Fruit fly (Drosophila melanogaster) whole organism, embryonic: Measurements from ENCODE around the gene CG31068.
A peak's percentile ranks its signal among the peaks of the same experiment; 100 is the strongest.

Experiments
- Bteb2 ChIP-seq: fragments of 200-800 bp; sonication (Bioruptor generic); optimal IDR thresholded peaks from 2 replicates; lab custom pipeline; 2016; ENCODE audit warnings: missing biosample characterization, missing genetic modification characterization
- CG10209 ChIP-seq: fragments of 200-800 bp; sonication (Bioruptor generic); optimal IDR thresholded peaks from 3 replicates; lab custom pipeline; 2017; ENCODE audit warnings: missing biosample characterization, mild to moderate bottlenecking, missing genetic modification characterization, missing genetic modification reagents
- CG10274 ChIP-seq: fragments of 200-800 bp; sonication (Bioruptor generic); optimal IDR thresholded peaks from 3 replicates; lab custom pipeline; 2017; ENCODE audit warnings: missing biosample characterization, mild to moderate bottlenecking, missing genetic modification characterization
- CG10959 ChIP-seq: fragments of 200-800 bp; sonication (Bioruptor generic); IDR thresholded peaks from 2 replicates; pipeline ENCODE4 v1.3.6; 2022; ENCODE audit warnings: missing biosample characterization, missing genetic modification characterization
- CG11560 ChIP-seq: fragments of 200-800 bp; sonication (Bioruptor generic); IDR thresholded peaks from 3 replicates; pipeline ENCODE4 v1.3.6; 2022; ENCODE audit warnings: missing biosample characterization, missing genetic modification characterization
- CG11695 ChIP-seq: fragments of 200-800 bp; sonication (Bioruptor generic); IDR thresholded peaks from 3 replicates; pipeline ENCODE4 v1.3.6; 2022; ENCODE audit warnings: missing biosample characterization, missing genetic modification characterization
- CG11723 ChIP-seq: fragments of 200-800 bp; sonication (Bioruptor generic); optimal IDR thresholded peaks from 2 replicates; lab custom pipeline; 2017; ENCODE audit warnings: missing biosample characterization, mild to moderate bottlenecking, missing genetic modification characterization
- CG15269 ChIP-seq: fragments of 200-800 bp; sonication (Bioruptor generic); optimal IDR thresholded peaks from 2 replicates; lab custom pipeline; 2018; ENCODE audit warnings: missing biosample characterization, mild to moderate bottlenecking, missing genetic modification characterization, moderate library complexity
- CG16815 ChIP-seq: fragments of 200-800 bp; sonication (Bioruptor generic); optimal IDR thresholded peaks from 3 replicates; lab custom pipeline; 2017; ENCODE audit warnings: missing biosample characterization, mild to moderate bottlenecking, missing genetic modification characterization
- CG17829 ChIP-seq: fragments of 200-800 bp; optimal IDR thresholded peaks from 2 replicates; lab custom pipeline; 2019; ENCODE audit warnings: missing biosample characterization, mild to moderate bottlenecking, missing genetic modification characterization, moderate library complexity
- CG18011 ChIP-seq: fragments of 200-800 bp; sonication (Bioruptor generic); optimal IDR thresholded peaks from 2 replicates; lab custom pipeline; 2017; ENCODE audit warnings: missing biosample characterization, missing genetic modification characterization, mild to moderate bottlenecking, moderate library complexity, missing genotype
- CG18764 ChIP-seq: fragments of 200-800 bp; sonication (Bioruptor generic); optimal IDR thresholded peaks from 3 replicates; lab custom pipeline; 2016; ENCODE audit warnings: missing biosample characterization, missing genetic modification characterization
- CG31365 ChIP-seq: fragments of 200-800 bp; sonication (Bioruptor generic); optimal IDR thresholded peaks from 2 replicates; lab custom pipeline; 2018; ENCODE audit warnings: missing biosample characterization, mild to moderate bottlenecking, missing genetic modification characterization
- CG3281 ChIP-seq: fragments of 200-800 bp; sonication (Bioruptor generic); optimal IDR thresholded peaks from 3 replicates; lab custom pipeline; 2017; ENCODE audit warnings: missing biosample characterization, mild to moderate bottlenecking, missing genetic modification characterization
- CG4404 ChIP-seq: fragments of 200-800 bp; sonication (Bioruptor generic); IDR thresholded peaks from 2 replicates; pipeline ENCODE4 v1.3.6; 2022; ENCODE audit warnings: missing biosample characterization, missing genetic modification characterization
- CG5180 ChIP-seq: fragments of 200-800 bp; sonication (Bioruptor generic); optimal IDR thresholded peaks from 3 replicates; lab custom pipeline; 2017; ENCODE audit warnings: missing biosample characterization, missing genetic modification characterization, mild to moderate bottlenecking, moderate library complexity, missing genetic modification reagents
- CG6272 ChIP-seq: fragments of 200-800 bp; sonication (Bioruptor generic); IDR thresholded peaks from 2 replicates; pipeline ENCODE4 v1.3.6; 2022; ENCODE audit warnings: missing biosample characterization, missing genetic modification characterization
- CG8281 ChIP-seq: fragments of 200-800 bp; sonication (Bioruptor generic); optimal IDR thresholded peaks from 2 replicates; lab custom pipeline; 2018; ENCODE audit warnings: missing biosample characterization, mild to moderate bottlenecking, missing genetic modification characterization, moderate library complexity
- CG8290 ChIP-seq, 3 experiments: fragments of 200-800 bp; sonication (Bioruptor generic); optimal IDR thresholded peaks; 2 replicates each; lab custom pipeline; 2016 to 2019; ENCODE audit warnings: missing biosample characterization in 3 of 3, missing genetic modification characterization in 3 of 3, mild to moderate bottlenecking in 2 of 3, moderate library complexity in 1 of 3
- CG8478 ChIP-seq: fragments of >200 bp; optimal IDR thresholded peaks from 2 replicates; lab custom pipeline; 2018
- Chrac-16 ChIP-seq: fragments of 200-800 bp; sonication (Bioruptor generic); optimal IDR thresholded peaks from 3 replicates; lab custom pipeline; 2016; ENCODE audit warnings: missing biosample characterization, missing genetic modification characterization
- Dp ChIP-seq: fragments of 200-800 bp; sonication (Bioruptor generic); optimal IDR thresholded peaks from 2 replicates; lab custom pipeline; 2018; ENCODE audit warnings: missing biosample characterization, mild to moderate bottlenecking, missing genetic modification characterization, moderate library complexity
- Eip74EF ChIP-seq, 2 experiments: fragments of 200-800 bp in 1 of 2; fragments of >200 bp in 1 of 2; sonication (Bioruptor generic) in 1 of 2; optimal IDR thresholded peaks; 2 replicates each; lab custom pipeline; 2017 to 2019; ENCODE audit warnings: missing biosample characterization in 2 of 2, missing genetic modification characterization in 2 of 2, mild to moderate bottlenecking in 1 of 2, moderate library complexity in 1 of 2
- GATAe ChIP-seq: fragments of 200-800 bp; sonication (Bioruptor generic); conservative IDR thresholded peaks from 2 replicates; pipeline ENCODE4 v1.3.6; 2022; ENCODE audit warnings: missing biosample characterization, missing genetic modification characterization
- H2.0 ChIP-seq: fragments of 200-800 bp; sonication (Bioruptor generic); IDR thresholded peaks from 2 replicates; pipeline ENCODE4 v1.3.6; 2022; ENCODE audit warnings: missing biosample characterization, missing genetic modification characterization
- HLH4C ChIP-seq: fragments of 200-800 bp; sonication (Bioruptor generic); IDR thresholded peaks from 3 replicates; pipeline ENCODE4 v1.3.6; 2022; ENCODE audit warnings: missing biosample characterization, missing genetic modification characterization; ENCODE audit not compliant: partially characterized antibody
- Hmx ChIP-seq: fragments of 200-800 bp; sonication (Bioruptor generic); optimal IDR thresholded peaks from 2 replicates; lab custom pipeline; 2016; ENCODE audit warnings: missing biosample characterization, missing genetic modification characterization
- Kr ChIP-seq: fragments of 200-800 bp; sonication (Bioruptor generic); optimal IDR thresholded peaks from 2 replicates; lab custom pipeline; 2017; ENCODE audit warnings: missing biosample characterization, mild to moderate bottlenecking, missing genetic modification characterization
- Lhr ChIP-seq: fragments of 200-800 bp; sonication (Bioruptor generic); optimal IDR thresholded peaks from 3 replicates; lab custom pipeline; 2017; ENCODE audit warnings: mild to moderate bottlenecking, missing biosample characterization, missing genetic modification reagents, missing genetic modification characterization
- Pdp1 ChIP-seq, 2 experiments: fragments of 200-800 bp; sonication (Bioruptor generic); optimal IDR thresholded peaks; 3 replicates each; lab custom pipeline; 2016; ENCODE audit warnings: missing biosample characterization in 2 of 2, missing genetic modification characterization in 2 of 2, mild to moderate bottlenecking in 1 of 2, moderate library complexity in 1 of 2
- Sox100B ChIP-seq: fragments of 200-800 bp; sonication (Bioruptor generic); optimal IDR thresholded peaks from 3 replicates; lab custom pipeline; 2018; ENCODE audit warnings: missing biosample characterization, mild to moderate bottlenecking, missing genetic modification characterization
- ara ChIP-seq: fragments of 200-800 bp; sonication (Bioruptor generic); IDR thresholded peaks from 2 replicates; pipeline ENCODE4 v1.3.6; 2022; ENCODE audit warnings: missing biosample characterization, missing genetic modification characterization
- ase ChIP-seq: fragments of 200-800 bp; sonication (Bioruptor generic); IDR thresholded peaks from 3 replicates; pipeline ENCODE4 v1.3.6; 2022; ENCODE audit warnings: missing biosample characterization, missing genetic modification characterization
- az2 ChIP-seq: fragments of 200-800 bp; sonication (Bioruptor generic); optimal IDR thresholded peaks from 3 replicates; lab custom pipeline; 2016; ENCODE audit warnings: missing biosample characterization, missing genetic modification characterization
- btn ChIP-seq: fragments of 200-800 bp; sonication (Bioruptor generic); optimal IDR thresholded peaks from 2 replicates; lab custom pipeline; 2016; ENCODE audit warnings: missing biosample characterization, missing genetic modification characterization
- corto ChIP-seq: fragments of 200-800 bp; sonication (Bioruptor generic); optimal IDR thresholded peaks from 2 replicates; lab custom pipeline; 2016; ENCODE audit warnings: missing biosample characterization, mild to moderate bottlenecking, missing genetic modification characterization, moderate library complexity
- fd96Cb ChIP-seq: fragments of 200-800 bp; sonication (Bioruptor generic); optimal IDR thresholded peaks from 2 replicates; lab custom pipeline; 2018; ENCODE audit warnings: missing biosample characterization, mild to moderate bottlenecking, missing genetic modification characterization, moderate library complexity
- gcm ChIP-seq: fragments of 200-800 bp; sonication (Bioruptor generic); optimal IDR thresholded peaks from 2 replicates; lab custom pipeline; 2019; ENCODE audit warnings: missing biosample characterization, mild to moderate bottlenecking, missing genetic modification characterization, moderate library complexity
- h ChIP-seq: fragments of >200 bp; optimal IDR thresholded peaks from 2 replicates; lab custom pipeline; 2017
- insv ChIP-seq, 2 experiments: fragments of 200-800 bp; sonication (Bioruptor generic); optimal IDR thresholded peaks; 3 replicates each; lab custom pipeline; 2016 to 2018; ENCODE audit warnings: missing biosample characterization in 2 of 2, missing genetic modification characterization in 2 of 2
- kah ChIP-seq: fragments of 200-800 bp; sonication (Bioruptor generic); optimal IDR thresholded peaks from 2 replicates; lab custom pipeline; 2018; ENCODE audit warnings: missing biosample characterization, mild to moderate bottlenecking, missing genetic modification characterization
- kay ChIP-seq: fragments of 200-800 bp; sonication (Bioruptor generic); optimal IDR thresholded peaks from 2 replicates; lab custom pipeline; 2016; ENCODE audit warnings: missing biosample characterization, missing genetic modification characterization
- knrl ChIP-seq: fragments of 200-800 bp; sonication (Bioruptor generic); IDR thresholded peaks from 3 replicates; pipeline ENCODE4 v1.3.6; 2022; ENCODE audit warnings: missing biosample characterization, missing genetic modification characterization; ENCODE audit not compliant: partially characterized antibody
- lmd ChIP-seq: fragments of 200-800 bp; sonication (Bioruptor generic); IDR thresholded peaks from 2 replicates; pipeline ENCODE4 v1.3.6; 2022; ENCODE audit warnings: missing biosample characterization, missing genetic modification characterization
- nerfin-1 ChIP-seq: fragments of 200-800 bp; sonication (Bioruptor generic); optimal IDR thresholded peaks from 3 replicates; lab custom pipeline; 2019; ENCODE audit warnings: missing biosample characterization, mild to moderate bottlenecking, missing genetic modification characterization, moderate library complexity
- peb ChIP-seq: fragments of 200-800 bp; sonication (Bioruptor generic); IDR thresholded peaks from 2 replicates; pipeline ENCODE4 v1.3.6; 2022; ENCODE audit warnings: missing biosample characterization, missing genetic modification characterization
- pros ChIP-seq: fragments of 200-800 bp; sonication (Bioruptor generic); optimal IDR thresholded peaks from 3 replicates; lab custom pipeline; 2019; ENCODE audit warnings: missing biosample characterization, mild to moderate bottlenecking, missing genetic modification characterization, moderate library complexity
- wek ChIP-seq: fragments of 200-800 bp; sonication (Bioruptor generic); optimal IDR thresholded peaks from 3 replicates; lab custom pipeline; 2018; ENCODE audit warnings: missing biosample characterization, mild to moderate bottlenecking, missing genetic modification characterization, moderate library complexity

Gene CG31068

dm6 chr3R:27281022-27281810 lies 47.7 kb downstream of the CG31068 start (continued):
- TF ChIP-seq insv (GFP tag; optimal IDR thresholded peaks at IDR 0.05; lab: Kevin White, UChicago), result peak; percentile 28 to 41
- peak; percentile 70 for TF ChIP-seq kah
- TF ChIP-seq CG4404 (GFP tag; lab: Robert Waterston, UW), result peak; percentile 85
- peak; percentile 87 for TF ChIP-seq CG17829 (tag; lab: Kevin White, UChicago)
- TF ChIP-seq gcm, result peak; percentile 90
- peak; percentile 95 for TF ChIP-seq Chrac-16 (GFP tag; lab: Kevin White, UChicago)
- peak; percentile 96 for TF ChIP-seq CG10209 (GFP tag; lab: Kevin White, UChicago)
- peak; percentile 96 for TF ChIP-seq pros
- peak; percentile 22 for TF ChIP-seq Dp (GFP tag; lab: Kevin White, UChicago)
- peak; percentile 66 for TF ChIP-seq Lhr (GFP tag; lab: Kevin White, UChicago)
- peak; percentile 97 for TF ChIP-seq CG15269 (tag; lab: Kevin White, UChicago)
- peak; percentile 87 for TF ChIP-seq CG18011
- TF ChIP-seq knrl (GFP tag; lab: Robert Waterston, UW), result peak; percentile 58; the same call in 2 of the 3 replicates
- peak; percentile 97 for TF ChIP-seq H2.0
- TF ChIP-seq CG3281, result peak; percentile 96
- peak; percentile 92 for TF ChIP-seq CG10959 (GFP tag; lab: Robert Waterston, UW)
- TF ChIP-seq h, result no peak
- peak; percentile 85 for TF ChIP-seq CG11560 (tag; lab: Robert Waterston, UW)
- peak; percentile 91 for TF ChIP-seq kay (GFP tag; lab: Kevin White, UChicago)
- peak; percentile 94 for TF ChIP-seq az2
- TF ChIP-seq fd96Cb (tag; lab: Kevin White, UChicago), result peak; percentile 95
- TF ChIP-seq CG18764 (GFP tag; lab: Kevin White, UChicago), result peak; percentile 91
- TF ChIP-seq ase (GFP tag; lab: Robert Waterston, UW), result peak; percentile 96
- peak; percentile 71 for TF ChIP-seq CG5180
- peak; percentile 97 for TF ChIP-seq lmd (GFP tag; lab: Robert Waterston, UW)
- TF ChIP-seq nerfin-1 (tag; lab: Kevin White, UChicago), result peak; percentile 80
- TF ChIP-seq HLH4C (GFP tag; lab: Robert Waterston, UW), result peak; percentile 62; the same call in 2 of the 3 replicates
- TF ChIP-seq Hmx, result peak; percentile 62
- no peak for TF ChIP-seq Kr (GFP tag; lab: Kevin White, UChicago)
- peak; percentile 87 for TF ChIP-seq CG10274 (GFP tag; lab: Kevin White, UChicago)
- TF ChIP-seq peb, result peak; percentile 95
- peak; percentile 89 to 96 for TF ChIP-seq Pdp1 (GFP tag; optimal IDR thresholded peaks at IDR 0.05; lab: Kevin White, UChicago)
- TF ChIP-seq GATAe, result peak; percentile 82
- TF ChIP-seq CG16815 (GFP tag; lab: Kevin White, UChicago), result peak; percentile 97
- peak; percentile 92 for TF ChIP-seq CG6272 (GFP tag; lab: Robert Waterston, UW)
- TF ChIP-seq Eip74EF (GFP tag; optimal IDR thresholded peaks at IDR 0.05; lab: Kevin White, UChicago), result peak in 1 of 2 experiments; percentile 88
- TF ChIP-seq ara, result peak; percentile 96
- TF ChIP-seq Bteb2, result peak; percentile 91
- peak; percentile 82 for TF ChIP-seq CG8478 (lab: Kevin White, UChicago)
- TF ChIP-seq wek (GFP tag; lab: Kevin White, UChicago), result peak; percentile 86
- TF ChIP-seq btn (GFP tag; lab: Kevin White, UChicago), result peak; percentile 92
- peak; percentile 72 for TF ChIP-seq CG8290 (GFP tag; optimal IDR thresholded peaks at IDR 0.05; lab: Kevin White, UChicago)
- peak in 1 of 2 experiments; percentile 100 for TF ChIP-seq CG8290 (tag; optimal IDR thresholded peaks at IDR 0.05; lab: Kevin White, UChicago)
- TF ChIP-seq CG11695 (GFP tag; lab: Robert Waterston, UW), result peak; percentile 97
- peak; percentile 92 for TF ChIP-seq CG11723 (GFP tag; lab: Kevin White, UChicago)
- peak; percentile 80 for TF ChIP-seq corto (GFP tag; lab: Kevin White, UChicago)
- TF ChIP-seq CG8281 (tag; lab: Kevin White, UChicago), result peak; percentile 79
- peak; percentile 84 for TF ChIP-seq Sox100B (GFP tag; lab: Kevin White, UChicago)
- peak; percentile 87 for TF ChIP-seq CG31365 (tag; lab: Kevin White, UChicago)
